Worm (Caenorhabditis elegans) whole organism, L2 larva: ENCODE measurements around the gene sel-1.

Source experiments
- C34F6.9 ChIP-seq: fragments of 150-350 bp; optimal IDR thresholded peaks from 2 replicates; lab custom pipeline; 2014; ENCODE audit warnings: missing biosample characterization, missing genetic modification characterization
- ztf-11 ChIP-seq: sonication (generic microtip); optimal IDR thresholded peaks from 2 replicates; lab custom pipeline; 2017; ENCODE audit warnings: missing biosample characterization, missing genetic modification characterization

- TF ChIP-seq ztf-11: no peak
- no peak for TF ChIP-seq C34F6.9 (tag; lab: Kevin White, UChicago)
Observed at ce11 chrV:12538984-12539852, 21.3 kb upstream of the sel-1 start.
